Fruit fly (Drosophila melanogaster) whole organism, embryonic: ENCODE measurements around the gene CG8564.

ENCODE experiments used
- CG10979 ChIP-seq: fragments of 200-800 bp; sonication (Bioruptor generic); optimal IDR thresholded peaks from 2 replicates; lab custom pipeline; 2018; ENCODE audit warnings: missing biosample characterization, mild to moderate bottlenecking, missing genetic modification characterization, moderate library complexity
- CG12299 ChIP-seq: fragments of 200-800 bp; sonication (Bioruptor generic); optimal IDR thresholded peaks from 2 replicates; lab custom pipeline; 2018; ENCODE audit warnings: missing biosample characterization, mild to moderate bottlenecking, missing genetic modification characterization
- CG12744 ChIP-seq: fragments of 200-800 bp; sonication (Bioruptor generic); optimal IDR thresholded peaks from 2 replicates; lab custom pipeline; 2016; ENCODE audit warnings: missing biosample characterization, missing genetic modification characterization
- CG14441 ChIP-seq: fragments of 200-800 bp; sonication (Bioruptor generic); IDR thresholded peaks from 2 replicates; pipeline ENCODE4 v1.3.6; 2022; ENCODE audit warnings: missing biosample characterization, missing genetic modification characterization
- CG14667 ChIP-seq: fragments of 200-800 bp; sonication (Bioruptor generic); IDR thresholded peaks from 2 replicates; pipeline ENCODE4 v1.3.6; 2022; ENCODE audit warnings: missing biosample characterization, missing genetic modification characterization
- CG14710 ChIP-seq: fragments of 200-800 bp; sonication (Bioruptor generic); optimal IDR thresholded peaks from 3 replicates; lab custom pipeline; 2019; ENCODE audit warnings: missing biosample characterization, mild to moderate bottlenecking, missing genetic modification characterization, moderate library complexity
- CG17385 ChIP-seq: fragments of 200-800 bp; sonication (Bioruptor generic); optimal IDR thresholded peaks from 3 replicates; lab custom pipeline; 2018; ENCODE audit warnings: missing biosample characterization, mild to moderate bottlenecking, missing genetic modification characterization
- CG18262 ChIP-seq: fragments of 200-800 bp; optimal IDR thresholded peaks from 3 replicates; lab custom pipeline; 2019; ENCODE audit warnings: missing biosample characterization, mild to moderate bottlenecking, missing genetic modification characterization, moderate library complexity
- CG2712 ChIP-seq: fragments of 200-800 bp; optimal IDR thresholded peaks from 3 replicates; lab custom pipeline; 2019; ENCODE audit warnings: missing biosample characterization, mild to moderate bottlenecking, missing genetic modification characterization, moderate library complexity
- CG2875 ChIP-seq: fragments of 200-800 bp; sonication (Bioruptor generic); optimal IDR thresholded peaks from 2 replicates; lab custom pipeline; 2017; ENCODE audit warnings: missing biosample characterization, mild to moderate bottlenecking, missing genetic modification characterization, missing genetic modification reagents
- CG33213 ChIP-seq: fragments of 200-800 bp; sonication (Bioruptor generic); optimal IDR thresholded peaks from 3 replicates; lab custom pipeline; 2016; ENCODE audit warnings: missing biosample characterization, missing genetic modification characterization
- CG6813 ChIP-seq: fragments of 200-800 bp; sonication (Bioruptor generic); optimal IDR thresholded peaks from 2 replicates; lab custom pipeline; 2017; ENCODE audit warnings: missing biosample characterization, missing genetic modification characterization, mild to moderate bottlenecking, moderate library complexity, missing genetic modification reagents
- CG7963 ChIP-seq: fragments of 200-800 bp; sonication (Bioruptor generic); IDR thresholded peaks from 3 replicates; pipeline ENCODE4 v1.3.6; 2022; ENCODE audit warnings: missing biosample characterization, missing genetic modification characterization; ENCODE audit not compliant: partially characterized antibody
- CG8359 ChIP-seq: fragments of 200-800 bp; sonication (Bioruptor generic); optimal IDR thresholded peaks from 2 replicates; lab custom pipeline; 2017; ENCODE audit warnings: missing biosample characterization, mild to moderate bottlenecking, missing genetic modification characterization, borderline replicate concordance
- CG8944 ChIP-seq: fragments of 200-800 bp; sonication (Bioruptor generic); optimal IDR thresholded peaks from 3 replicates; lab custom pipeline; 2016; ENCODE audit warnings: missing biosample characterization, missing genetic modification characterization
- CG9609 ChIP-seq: fragments of 200-800 bp; sonication (Bioruptor generic); optimal IDR thresholded peaks from 3 replicates; lab custom pipeline; 2016; ENCODE audit warnings: missing biosample characterization, missing genetic modification characterization
- CHES-1-like ChIP-seq: fragments of 200-800 bp; sonication (Bioruptor generic); optimal IDR thresholded peaks from 2 replicates; lab custom pipeline; 2016; ENCODE audit warnings: missing biosample characterization, missing genetic modification characterization
- Dref ChIP-seq: fragments of 200-800 bp; sonication (Bioruptor generic); IDR thresholded peaks from 2 replicates; pipeline ENCODE4 v1.3.6; 2022; ENCODE audit warnings: missing biosample characterization, missing genetic modification characterization
- GATAe ChIP-seq: fragments of 200-800 bp; sonication (Bioruptor generic); conservative IDR thresholded peaks from 2 replicates; pipeline ENCODE4 v1.3.6; 2022; ENCODE audit warnings: missing biosample characterization, missing genetic modification characterization
- H15 ChIP-seq: fragments of 200-800 bp; sonication (Bioruptor generic); IDR thresholded peaks from 3 replicates; pipeline ENCODE4 v1.3.6; 2022; ENCODE audit warnings: missing biosample characterization, missing genetic modification characterization
- H2.0 ChIP-seq: fragments of 200-800 bp; sonication (Bioruptor generic); IDR thresholded peaks from 2 replicates; pipeline ENCODE4 v1.3.6; 2022; ENCODE audit warnings: missing biosample characterization, missing genetic modification characterization
- HLH3B ChIP-seq: fragments of 200-800 bp; sonication (Bioruptor generic); IDR thresholded peaks from 2 replicates; pipeline ENCODE4 v1.3.6; 2022; ENCODE audit warnings: missing biosample characterization, missing genetic modification characterization
- HmgZ ChIP-seq: fragments of 200-800 bp; sonication (Bioruptor generic); optimal IDR thresholded peaks from 2 replicates; lab custom pipeline; 2018; ENCODE audit warnings: missing biosample characterization, mild to moderate bottlenecking, missing genetic modification characterization
- Med ChIP-seq: fragments of 200-800 bp; sonication (Bioruptor generic); peaks from one replicate; lab custom pipeline; 2016; ENCODE audit warnings: missing biosample characterization, missing genetic modification characterization, mild to moderate bottlenecking, inconsistent platforms, moderate library complexity
- Rfx ChIP-seq: fragments of 200-800 bp; sonication (Bioruptor generic); IDR thresholded peaks from 2 replicates; pipeline ENCODE4 v1.3.6; 2022; ENCODE audit warnings: missing biosample characterization, missing genetic modification characterization
- ab ChIP-seq: fragments of 200-800 bp; sonication (Bioruptor generic); optimal IDR thresholded peaks from 2 replicates; lab custom pipeline; 2016; ENCODE audit warnings: missing biosample characterization, missing genetic modification characterization
- ac ChIP-seq: fragments of 200-800 bp; sonication (Bioruptor generic); optimal IDR thresholded peaks from 3 replicates; lab custom pipeline; 2017; ENCODE audit warnings: missing biosample characterization, mild to moderate bottlenecking, missing genetic modification characterization
- cg ChIP-seq: fragments of 200-800 bp; sonication (Bioruptor generic); optimal IDR thresholded peaks from 3 replicates; lab custom pipeline; 2019; ENCODE audit warnings: missing biosample characterization, mild to moderate bottlenecking, missing genetic modification characterization, moderate library complexity
- chn ChIP-seq: fragments of 200-800 bp; sonication (Bioruptor generic); optimal IDR thresholded peaks from 2 replicates; lab custom pipeline; 2016; ENCODE audit warnings: missing biosample characterization, missing genetic modification characterization
- ci ChIP-seq: fragments of 200-800 bp; sonication (Bioruptor generic); IDR thresholded peaks from 3 replicates; pipeline ENCODE4 v1.3.6; 2022; ENCODE audit warnings: missing biosample characterization, missing genetic modification characterization
- da ChIP-seq: fragments of 200-800 bp; sonication (Bioruptor generic); optimal IDR thresholded peaks from 2 replicates; lab custom pipeline; 2016; ENCODE audit warnings: missing biosample characterization, missing genetic modification characterization
- en ChIP-seq: fragments of 200-800 bp; sonication (Bioruptor generic); optimal IDR thresholded peaks from 2 replicates; lab custom pipeline; 2016; ENCODE audit warnings: missing biosample characterization, missing genetic modification characterization
- esg ChIP-seq: fragments of 200-800 bp; sonication (Bioruptor generic); conservative IDR thresholded peaks from 2 replicates; pipeline ENCODE4 v1.3.6; 2022; ENCODE audit warnings: missing biosample characterization, missing genetic modification characterization
- fru ChIP-seq: fragments of >200 bp; optimal IDR thresholded peaks from 2 replicates; lab custom pipeline; 2017
- gcm2 ChIP-seq: fragments of 200-800 bp; sonication (Bioruptor generic); optimal IDR thresholded peaks from 2 replicates; lab custom pipeline; 2016; ENCODE audit warnings: missing biosample characterization, missing genetic modification characterization
- hbn ChIP-seq: fragments of 200-800 bp; sonication (Bioruptor generic); IDR thresholded peaks from 2 replicates; pipeline ENCODE4 v1.3.6; 2022; ENCODE audit warnings: missing biosample characterization, missing genetic modification characterization; ENCODE audit not compliant: partially characterized antibody
- hkb ChIP-seq, 2 experiments: fragments of 200-800 bp in 1 of 2; fragments of >200 bp in 1 of 2; sonication (Bioruptor generic) in 1 of 2; IDR thresholded peaks in 1 of 2; optimal IDR thresholded peaks in 1 of 2; 2 replicates each; pipeline versions ENCODE4 v1.3.6 to Lab custom; 2017 to 2022; ENCODE audit warnings: missing biosample characterization in 1 of 2, missing genetic modification characterization in 1 of 2
- maf-S ChIP-seq: fragments of 200-800 bp; sonication (Bioruptor generic); optimal IDR thresholded peaks from 2 replicates; lab custom pipeline; 2016; ENCODE audit warnings: missing biosample characterization, missing genetic modification characterization
- oc ChIP-seq: fragments of 200-800 bp; sonication (Bioruptor generic); optimal IDR thresholded peaks from 2 replicates; lab custom pipeline; 2018; ENCODE audit warnings: missing biosample characterization, mild to moderate bottlenecking, missing genetic modification characterization, moderate library complexity
- pfk ChIP-seq: fragments of 200-800 bp; sonication (Bioruptor generic); optimal IDR thresholded peaks from 2 replicates; lab custom pipeline; 2018; ENCODE audit warnings: missing biosample characterization, mild to moderate bottlenecking, missing genetic modification characterization, moderate library complexity
- slp2 ChIP-seq: fragments of 200-800 bp; sonication (Bioruptor generic); optimal IDR thresholded peaks from 2 replicates; lab custom pipeline; 2016; ENCODE audit warnings: missing biosample characterization, missing genetic modification characterization
- sqz ChIP-seq: fragments of 200-800 bp; sonication (Bioruptor generic); optimal IDR thresholded peaks from 3 replicates; lab custom pipeline; 2018; ENCODE audit warnings: missing biosample characterization, mild to moderate bottlenecking, missing genetic modification characterization
- ssp ChIP-seq: fragments of 200-800 bp; sonication (Bioruptor generic); IDR thresholded peaks from 2 replicates; pipeline ENCODE4 v1.3.6; 2022; ENCODE audit warnings: missing biosample characterization, missing genetic modification characterization
- stc ChIP-seq: fragments of 200-800 bp; sonication (Bioruptor generic); IDR thresholded peaks from 2 replicates; pipeline ENCODE4 v1.3.6; 2022; ENCODE audit warnings: missing biosample characterization, missing genetic modification characterization
- tna ChIP-seq: fragments of 200-800 bp; sonication (Bioruptor generic); IDR thresholded peaks from 2 replicates; pipeline ENCODE4 v1.3.6; 2022; ENCODE audit warnings: missing biosample characterization, missing genetic modification characterization; ENCODE audit not compliant: partially characterized antibody
- toy ChIP-seq: fragments of 200-800 bp; sonication (Bioruptor generic); IDR thresholded peaks from 2 replicates; pipeline ENCODE4 v1.3.6; 2022; ENCODE audit warnings: missing biosample characterization, missing genetic modification characterization
- unpg ChIP-seq: fragments of 200-800 bp; sonication (Bioruptor generic); optimal IDR thresholded peaks from 3 replicates; lab custom pipeline; 2018; ENCODE audit warnings: missing biosample characterization, mild to moderate bottlenecking, missing genetic modification characterization, moderate library complexity
- wdn ChIP-seq: fragments of 200-800 bp; sonication (Bioruptor generic); IDR thresholded peaks from 2 replicates; pipeline ENCODE4 v1.3.6; 2022; ENCODE audit warnings: missing biosample characterization, missing genetic modification characterization
- zfh2 ChIP-seq: fragments of 200-800 bp; sonication (Bioruptor generic); optimal IDR thresholded peaks from 2 replicates; lab custom pipeline; 2016; ENCODE audit warnings: missing biosample characterization, missing genetic modification characterization

CG8564 gene

DNA sequence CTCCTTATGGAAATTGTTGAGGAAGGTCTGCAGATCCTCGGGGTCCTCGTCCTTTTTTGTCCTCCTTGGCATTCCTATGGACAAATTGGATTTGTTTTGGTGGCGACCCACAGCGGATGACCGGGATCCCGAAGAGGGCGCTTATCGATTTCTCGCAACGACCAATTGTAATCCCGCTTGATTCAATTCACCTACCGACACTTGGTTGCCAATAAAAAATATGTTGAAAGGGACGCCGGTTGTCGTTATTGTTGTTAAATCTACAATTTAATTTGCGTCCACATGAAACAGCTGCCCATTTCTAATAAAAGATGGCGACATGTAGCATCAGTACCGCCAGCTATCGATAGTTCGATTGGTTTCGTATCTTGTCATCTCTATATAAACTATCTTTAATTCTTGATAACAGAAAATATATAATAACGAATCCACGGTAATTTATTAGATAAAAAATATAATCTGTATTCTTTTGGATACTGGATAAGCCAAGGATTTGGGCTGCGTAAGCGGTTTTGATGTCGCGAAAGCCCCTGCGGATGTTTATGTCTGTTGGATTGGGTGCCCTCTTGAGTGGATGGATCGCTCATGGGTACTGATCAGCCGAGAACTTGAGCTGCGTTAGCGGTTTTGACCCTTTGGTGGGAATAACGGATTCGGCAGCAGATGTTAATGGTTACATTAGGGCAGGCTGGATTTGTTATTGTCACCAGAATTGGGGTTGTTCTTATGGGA lies 31.2 kb downstream of the CG8564 start, which contains the start of gene CTCF (continued):
- TF ChIP-seq ab (GFP tag; lab: Kevin White, UChicago), result no peak
- TF ChIP-seq da, result peak; percentile 21
- no peak for TF ChIP-seq CG12299 (tag; lab: Kevin White, UChicago)
- no peak for TF ChIP-seq fru (lab: Kevin White, UChicago)
- peak; percentile 18 for TF ChIP-seq chn (GFP tag; lab: Kevin White, UChicago)
- TF ChIP-seq CG14710, result peak; percentile 50
- peak; percentile 20 for TF ChIP-seq unpg (GFP tag; lab: Kevin White, UChicago)
- peak; percentile 69 for TF ChIP-seq GATAe
- no peak for TF ChIP-seq zfh2 (GFP tag; lab: Kevin White, UChicago)
- peak; percentile 8 for TF ChIP-seq en (GFP tag; lab: Kevin White, UChicago)
- TF ChIP-seq CG10979 (tag; lab: Kevin White, UChicago), result peak; percentile 40
- peak; percentile 61 for TF ChIP-seq hbn (GFP tag; lab: Robert Waterston, UW)
- no peak for TF ChIP-seq maf-S (GFP tag; lab: Kevin White, UChicago)
- peak; percentile 30 for TF ChIP-seq CHES-1-like (GFP tag; lab: Kevin White, UChicago)
- peak; percentile 53 for TF ChIP-seq CG14441
- no peak for TF ChIP-seq oc
- no peak for TF ChIP-seq H2.0 (GFP tag; lab: Robert Waterston, UW)
- no peak for TF ChIP-seq cg
- no peak for TF ChIP-seq wdn (GFP tag; lab: Robert Waterston, UW)
- TF ChIP-seq CG8359 (GFP tag; lab: Kevin White, UChicago), result no peak
- TF ChIP-seq CG8944, result peak; percentile 41
- no peak for TF ChIP-seq sqz (GFP tag; lab: Kevin White, UChicago)
- peak; percentile 51 for TF ChIP-seq HLH3B
- TF ChIP-seq toy, result no peak
- no peak for TF ChIP-seq gcm2 (GFP tag; lab: Kevin White, UChicago)
- peak; percentile 64 for TF ChIP-seq CG2712 (tag; lab: Kevin White, UChicago)
- TF ChIP-seq stc (GFP tag; lab: Robert Waterston, UW), result no peak
- peak; percentile 88 for TF ChIP-seq Med
- no peak for TF ChIP-seq CG6813 (GFP tag; lab: Kevin White, UChicago)
- peak; percentile 39 for TF ChIP-seq slp2 (GFP tag; lab: Kevin White, UChicago)
- TF ChIP-seq CG33213 (GFP tag; lab: Kevin White, UChicago), result peak; percentile 76
- peak; percentile 24 for TF ChIP-seq HmgZ (tag; lab: Kevin White, UChicago)
- peak; percentile 76 for TF ChIP-seq Dref
- peak; percentile 49; the same call in 1 of the 2 replicates for TF ChIP-seq ssp
- TF ChIP-seq esg (GFP tag; lab: Robert Waterston, UW), result 0 out of 2 replicates have a peak, but pooled peaks have one; percentile 27
- TF ChIP-seq CG9609 (GFP tag; lab: Kevin White, UChicago), result peak; percentile 40
- 0 out of 3 replicates have a peak, but pooled peaks have one; percentile 41 for TF ChIP-seq ci (GFP tag; lab: Robert Waterston, UW)
- TF ChIP-seq Rfx (GFP tag; lab: Robert Waterston, UW), result peak; percentile 63; the same call in 1 of the 2 replicates
- peak; percentile 16 for TF ChIP-seq pfk (GFP tag; lab: Kevin White, UChicago)
- peak; percentile 19 for TF ChIP-seq CG17385
- TF ChIP-seq CG7963 (GFP tag; lab: Robert Waterston, UW), result peak; percentile 68
- peak; percentile 41; the same call in 1 of the 3 replicates for TF ChIP-seq H15 (GFP tag; lab: Robert Waterston, UW)
- TF ChIP-seq tna (GFP tag; lab: Robert Waterston, UW), result peak; percentile 61; the same call in 1 of the 2 replicates
- no peak for TF ChIP-seq ac (GFP tag; lab: Kevin White, UChicago)
- no peak for TF ChIP-seq CG14667 (GFP tag; lab: Robert Waterston, UW)
- no peak for TF ChIP-seq hkb (optimal IDR thresholded peaks at IDR 0.05; lab: Kevin White, UChicago)
- 0 out of 2 replicates have a peak, but pooled peaks have one; percentile 31 for TF ChIP-seq hkb (GFP tag; IDR thresholded peaks at IDR 0.05; lab: Robert Waterston, UW)
- peak; percentile 64 for TF ChIP-seq CG18262
- TF ChIP-seq CG12744 (GFP tag; lab: Kevin White, UChicago), result no peak
- peak; percentile 12 for TF ChIP-seq CG2875 (GFP tag; lab: Kevin White, UChicago)
